Fruit fly (Drosophila melanogaster): ENCODE results near the gene clumsy.

- TF ChIP-seq EcR (GFP tag; optimal IDR thresholded peaks at IDR 0.05), result no peak
- no peak for TF ChIP-seq CG8478 (optimal IDR thresholded peaks at IDR 0.05)
- TF ChIP-seq pan (optimal IDR thresholded peaks at IDR 0.05), result no peak
- TF ChIP-seq psq (optimal IDR thresholded peaks at IDR 0.05), result no peak
- no peak for TF ChIP-seq usp (GFP tag; optimal IDR thresholded peaks at IDR 0.05)
- no peak for TF ChIP-seq Dll (optimal IDR thresholded peaks at IDR 0.05)
Observed at dm6 chr2L:21162875-21163274, 43.4 kb upstream of the clumsy start, which contains the start of gene Nbr.
